Worm (Caenorhabditis elegans) whole organism, L4 larva: ENCODE data around the gene chat-1.

Source experiments
- F26F4.8 ChIP-seq: fragments of 200-800 bp; sonication (Bioruptor generic); conservative IDR thresholded peaks from 2 replicates; pipeline ENCODE4 v1.3.6; 2022; ENCODE audit warnings: missing genetic modification characterization, missing compliant biosample characterization
- F37D6.2 ChIP-seq: sonication (generic microtip); optimal IDR thresholded peaks from 2 replicates; lab custom pipeline; 2016; ENCODE audit warnings: mild to moderate bottlenecking, missing genetic modification characterization, missing compliant biosample characterization
- R02D3.7 ChIP-seq: fragments of 150-350 bp; sonication (generic microtip); optimal IDR thresholded peaks from 3 replicates; lab custom pipeline; 2014; ENCODE audit warnings: missing biosample characterization, missing genetic modification characterization
- Y5F2A.4 ChIP-seq: fragments of 200-800 bp; sonication (Bioruptor generic); optimal IDR thresholded peaks from 2 replicates; lab custom pipeline; 2018; ENCODE audit warnings: mild to moderate bottlenecking, missing genetic modification characterization, missing compliant biosample characterization
- Y75B8A.6 ChIP-seq: fragments of 200-800 bp; sonication (Bioruptor generic); IDR thresholded peaks from 2 replicates; pipeline ENCODE4 v1.3.6; 2022; ENCODE audit warnings: missing genetic modification reagents, missing genetic modification characterization, missing compliant biosample characterization
- ZK337.2 ChIP-seq: fragments of 200-800 bp; sonication (Bioruptor generic); IDR thresholded peaks from 2 replicates; pipeline ENCODE4 v1.3.6; 2022; ENCODE audit warnings: missing genetic modification reagents, missing genetic modification characterization, missing compliant biosample characterization
- aha-1 ChIP-seq: fragments of 150-350 bp; peaks from one replicate; lab custom pipeline; 2014; ENCODE audit warnings: missing biosample characterization, missing genetic modification characterization
- aly-2 ChIP-seq: sonication (generic microtip); optimal IDR thresholded peaks from 2 replicates; lab custom pipeline; 2018; ENCODE audit warnings: missing biosample characterization, missing genetic modification characterization
- ama-1 ChIP-seq: fragments of 150-350 bp; optimal IDR thresholded peaks from 2 replicates; lab custom pipeline; 2014; ENCODE audit warnings: inconsistent platforms, mixed read lengths
- ceh-20 ChIP-seq: fragments of 200-800 bp; sonication (Bioruptor generic); IDR thresholded peaks from 2 replicates; pipeline ENCODE4 v1.3.6; 2022; ENCODE audit warnings: missing genetic modification reagents, missing genetic modification characterization, missing compliant biosample characterization
- ceh-28 ChIP-seq: fragments of 150-350 bp; optimal IDR thresholded peaks from 2 replicates; lab custom pipeline; 2014; ENCODE audit warnings: missing biosample characterization, missing genetic modification reagents, missing genetic modification characterization
- cey-2 ChIP-seq: sonication (generic microtip); optimal IDR thresholded peaks from 3 replicates; lab custom pipeline; 2017; ENCODE audit warnings: missing genetic modification characterization, mild to moderate bottlenecking, missing compliant biosample characterization, antibody characterized with exemption, borderline replicate concordance; ENCODE audit not compliant: insufficient read depth
- dmd-6 ChIP-seq: fragments of 200-800 bp; sonication (Bioruptor generic); IDR thresholded peaks from 2 replicates; pipeline ENCODE4 v1.3.6; 2022; ENCODE audit warnings: missing genetic modification reagents, missing genetic modification characterization, missing compliant biosample characterization
- dpl-1 ChIP-seq: fragments of 150-350 bp; optimal IDR thresholded peaks from 2 replicates; lab custom pipeline; 2014; ENCODE audit warnings: missing biosample characterization, missing genetic modification reagents, missing genetic modification characterization
- duxl-1 ChIP-seq: sonication (generic microtip); optimal IDR thresholded peaks from 2 replicates; lab custom pipeline; 2016; ENCODE audit warnings: mild to moderate bottlenecking, missing genetic modification characterization, moderate library complexity, missing compliant biosample characterization; ENCODE audit not compliant: poor library complexity
- egl-27 ChIP-seq: sonication (generic microtip); optimal IDR thresholded peaks from 3 replicates; lab custom pipeline; 2017; ENCODE audit warnings: missing biosample characterization, missing genetic modification reagents, missing genetic modification characterization
- egl-43 ChIP-seq: fragments of 200-800 bp; sonication (Bioruptor generic); IDR thresholded peaks from 2 replicates; pipeline ENCODE4 v1.3.6; 2022; ENCODE audit warnings: missing genetic modification reagents, missing genetic modification characterization, missing compliant biosample characterization
- jun-1 ChIP-seq: fragments of 150-350 bp; optimal IDR thresholded peaks from 2 replicates; lab custom pipeline; 2014; ENCODE audit warnings: missing biosample characterization, missing genetic modification reagents, missing genetic modification characterization
- lin-1 ChIP-seq: fragments of 200-800 bp; sonication (Bioruptor generic); IDR thresholded peaks from 2 replicates; pipeline ENCODE4 v1.3.6; 2022; ENCODE audit warnings: missing genetic modification reagents, missing genetic modification characterization, missing compliant biosample characterization
- lin-13 ChIP-seq: fragments of 150-350 bp; optimal IDR thresholded peaks from 2 replicates; lab custom pipeline; 2014; ENCODE audit warnings: missing biosample characterization, missing genetic modification reagents, missing genetic modification characterization
- lin-29 ChIP-seq: fragments of 200-800 bp; sonication (Bioruptor generic); IDR thresholded peaks from 2 replicates; pipeline ENCODE4 v1.3.6; 2022; ENCODE audit warnings: missing genetic modification reagents, missing genetic modification characterization, missing compliant biosample characterization
- lsy-2 ChIP-seq, 2 experiments: fragments of 150-350 bp in 1 of 2; sonication (generic microtip) in 1 of 2; optimal IDR thresholded peaks; 2 replicates each; lab custom pipeline; 2014 to 2017; ENCODE audit warnings: missing biosample characterization in 2 of 2, missing genetic modification characterization in 2 of 2
- madf-5 ChIP-seq, 2 experiments: fragments of 200-800 bp; sonication (Bioruptor generic); IDR thresholded peaks; 2 replicates each; pipeline ENCODE4 v1.3.6; 2022; ENCODE audit warnings: missing compliant biosample characterization in 2 of 2, missing genetic modification characterization in 2 of 2
- madf-9 ChIP-seq: fragments of 200-800 bp; sonication (Bioruptor generic); conservative IDR thresholded peaks from 2 replicates; pipeline ENCODE4 v1.3.6; 2022; ENCODE audit warnings: missing genetic modification reagents, missing genetic modification characterization, missing compliant biosample characterization
- mdl-1 ChIP-seq, 2 experiments: fragments of 150-350 bp in 1 of 2; sonication (generic microtip) in 1 of 2; optimal IDR thresholded peaks; 2 replicates each; lab custom pipeline; 2014 to 2017; ENCODE audit warnings: missing biosample characterization in 2 of 2, missing genetic modification characterization in 2 of 2
- mep-1 ChIP-seq: fragments of 150-350 bp; sonication (generic microtip); optimal IDR thresholded peaks from 3 replicates; lab custom pipeline; 2014; ENCODE audit warnings: missing biosample characterization, missing genetic modification characterization
- nhr-102 ChIP-seq: sonication (generic microtip); optimal IDR thresholded peaks from 2 replicates; lab custom pipeline; 2016; ENCODE audit warnings: mild to moderate bottlenecking, missing genetic modification characterization, moderate library complexity, missing compliant biosample characterization
- nhr-11 ChIP-seq: fragments of 150-350 bp; optimal IDR thresholded peaks from 2 replicates; lab custom pipeline; 2014; ENCODE audit warnings: missing biosample characterization, missing genetic modification characterization
- nhr-237 ChIP-seq: sonication (generic microtip); optimal IDR thresholded peaks from 2 replicates; lab custom pipeline; 2017; ENCODE audit warnings: missing biosample characterization, missing genetic modification characterization
- nhr-25 ChIP-seq: sonication (generic microtip); optimal IDR thresholded peaks from 2 replicates; lab custom pipeline; 2017; ENCODE audit warnings: missing genetic modification characterization, mild to moderate bottlenecking, missing compliant biosample characterization, antibody characterized with exemption, moderate library complexity, borderline replicate concordance; ENCODE audit not compliant: insufficient read depth
- nhr-28 ChIP-seq: fragments of 150-350 bp; optimal IDR thresholded peaks from 2 replicates; lab custom pipeline; 2014; ENCODE audit warnings: missing biosample characterization, missing genetic modification characterization
- nhr-42 ChIP-seq: fragments of 200-800 bp; sonication (Bioruptor generic); IDR thresholded peaks from 2 replicates; pipeline ENCODE4 v1.3.6; 2022; ENCODE audit warnings: missing genetic modification characterization, missing compliant biosample characterization
- nhr-48 ChIP-seq: sonication (generic microtip); optimal IDR thresholded peaks from 2 replicates; lab custom pipeline; 2016; ENCODE audit warnings: mild to moderate bottlenecking, missing genetic modification characterization, missing compliant biosample characterization
- nhr-76 ChIP-seq: fragments of 150-350 bp; optimal IDR thresholded peaks from 2 replicates; lab custom pipeline; 2014; ENCODE audit warnings: missing biosample characterization, missing genetic modification characterization
- pha-4 ChIP-seq, 2 experiments: fragments of 150-350 bp in 1 of 2; fragments of 200-800 bp in 1 of 2; sonication (Bioruptor generic) in 1 of 2; IDR thresholded peaks in 1 of 2; optimal IDR thresholded peaks in 1 of 2; 2 replicates each; pipeline versions ENCODE4 v1.3.6 to Lab custom; 2014 to 2022; ENCODE audit warnings: missing genetic modification characterization in 2 of 2, missing genetic modification reagents in 2 of 2, missing biosample characterization in 1 of 2, missing compliant biosample characterization in 1 of 2
- php-3 ChIP-seq: fragments of 200-800 bp; sonication (Bioruptor generic); IDR thresholded peaks from 2 replicates; pipeline ENCODE4 v1.3.6; 2022; ENCODE audit warnings: missing genetic modification reagents, missing genetic modification characterization, missing compliant biosample characterization
- saeg-2 ChIP-seq: fragments of 200-800 bp; sonication (Bioruptor generic); IDR thresholded peaks from 2 replicates; pipeline ENCODE4 v1.3.6; 2022; ENCODE audit warnings: missing genetic modification reagents, missing genetic modification characterization, missing compliant biosample characterization
- skn-1 ChIP-seq: fragments of 150-350 bp; optimal IDR thresholded peaks from 2 replicates; lab custom pipeline; 2014; ENCODE audit warnings: missing biosample characterization, missing genetic modification characterization
- unc-39 ChIP-seq: sonication (generic microtip); optimal IDR thresholded peaks from 2 replicates; lab custom pipeline; 2017; ENCODE audit warnings: missing biosample characterization, missing genetic modification characterization
- unc-62 ChIP-seq, 3 experiments: fragments of 150-350 bp in 1 of 3; sonication (generic microtip); optimal IDR thresholded peaks in 2 of 3; peaks in 1 of 3; 1 replicate in 1 of 3; 2 replicates in 2 of 3; lab custom pipeline; 2014 to 2017; ENCODE audit warnings: missing biosample characterization in 3 of 3, missing genetic modification characterization in 3 of 3, missing genetic modification reagents in 3 of 3, missing genotype in 1 of 3
- zag-1 ChIP-seq: fragments of 150-350 bp; optimal IDR thresholded peaks from 2 replicates; lab custom pipeline; 2014; ENCODE audit warnings: missing biosample characterization, missing genetic modification characterization
- zfp-3 ChIP-seq: fragments of 200-800 bp; sonication (Bioruptor generic); conservative IDR thresholded peaks from 2 replicates; pipeline ENCODE4 v1.3.6; 2022; ENCODE audit warnings: missing genetic modification reagents, missing genetic modification characterization, missing compliant biosample characterization
- ztf-7 ChIP-seq: fragments of 150-350 bp; optimal IDR thresholded peaks from 2 replicates; lab custom pipeline; 2014; ENCODE audit warnings: missing biosample characterization, missing genetic modification characterization

The chat-1 gene

DNA sequence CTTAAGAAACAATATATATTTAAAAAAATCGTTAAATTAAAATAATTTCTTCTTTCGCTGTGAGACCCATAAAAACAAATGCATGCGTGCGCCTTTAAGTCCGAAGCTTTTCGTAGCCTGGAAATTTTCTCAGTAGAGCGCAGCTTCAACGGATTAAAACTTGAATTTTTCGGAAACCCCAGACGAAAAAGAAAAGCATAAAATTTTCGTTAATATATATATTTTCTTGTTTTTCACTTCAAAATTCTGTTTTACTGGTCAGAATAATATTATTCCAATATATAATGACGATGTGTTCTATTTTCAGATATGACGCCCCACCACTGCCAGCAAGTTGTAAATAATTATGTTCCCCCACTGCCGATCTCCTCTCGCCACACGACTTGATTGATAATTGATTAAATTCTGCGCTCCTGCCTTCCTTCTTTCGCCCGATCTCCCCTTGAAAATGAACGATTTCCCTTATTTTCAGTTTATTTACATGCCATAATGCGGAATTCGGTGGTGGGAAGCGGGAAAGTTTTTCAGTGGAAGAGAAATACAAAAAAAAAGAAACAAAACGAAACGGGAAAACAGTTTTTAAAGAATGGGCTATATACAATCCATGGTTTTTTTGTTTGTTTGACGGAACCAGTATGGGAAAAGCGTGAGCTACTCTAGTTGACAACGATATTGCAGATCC is 21.1 kb downstream of the chat-1 start (continued):
- TF ChIP-seq zag-1 (tag; lab: Kevin White, UChicago) (no peak), skn-1 (tag; lab: Kevin White, UChicago) (no peak), ceh-20 (GFP tag; lab: Robert Waterston, UW) (no peak), nhr-28 (tag; lab: Kevin White, UChicago) (no peak), nhr-42 (GFP tag; lab: Robert Waterston, UW) (0 out of 2 replicates have a peak, but pooled peaks have one; percentile 6), egl-43 (GFP tag; lab: Robert Waterston, UW) (0 out of 2 replicates have a peak, but pooled peaks have one; percentile 28), nhr-11 (peak; percentile 14), duxl-1 (no peak), F37D6.2 (no peak), lin-13 (GFP tag; lab: Kevin White, UChicago) (no peak), aly-2 (tag; lab: Kevin White, UChicago) (no peak), saeg-2 (no peak), unc-39 (tag; lab: Kevin White, UChicago) (no peak), mdl-1 (tag; optimal IDR thresholded peaks at IDR 0.05; lab: Kevin White, UChicago) (no peak), nhr-48 (tag; lab: Kevin White, UChicago) (peak; percentile 51), F26F4.8 (GFP tag; lab: Robert Waterston, UW) (no peak), ceh-28 (tag; lab: Kevin White, UChicago) (no peak), dpl-1 (GFP tag; lab: Kevin White, UChicago) (no peak), ztf-7 (tag; lab: Kevin White, UChicago) (no peak), nhr-25 (no peak), cey-2 (tag; lab: Kevin White, UChicago) (no peak), egl-27 (tag; lab: Kevin White, UChicago) (no peak), mep-1 (tag; lab: Kevin White, UChicago) (peak; percentile 72), nhr-102 (tag; lab: Kevin White, UChicago) (peak; percentile 60), ama-1 (lab: Kevin White, UChicago) (peak; percentile 99), Y75B8A.6 (GFP tag; lab: Robert Waterston, UW) (peak; percentile 3; the same call in 1 of the 2 replicates), R02D3.7 (tag; lab: Kevin White, UChicago) (no peak), madf-5 (GFP tag; IDR thresholded peaks at IDR 0.05; lab: Robert Waterston, UW) (0 out of 4 replicates have a peak, but pooled peaks of 1 of the 2 experiments have one; percentile 7), lsy-2 (tag; optimal IDR thresholded peaks at IDR 0.05; lab: Kevin White, UChicago) (peak; percentile 33 to 72), nhr-237 (tag; lab: Kevin White, UChicago) (no peak), Y5F2A.4 (peak; percentile 21), jun-1 (tag; lab: Kevin White, UChicago) (no peak)

ce11 chrIV:4469055-4469454 is 21.9 kb downstream of the chat-1 start:
- TF ChIP-seq mdl-1 (tag; optimal IDR thresholded peaks at IDR 0.05; lab: Kevin White, UChicago) (no peak), aha-1 (tag; lab: Kevin White, UChicago) (peak; percentile 73), Y75B8A.6 (GFP tag; lab: Robert Waterston, UW) (0 out of 2 replicates have a peak, but pooled peaks have one; percentile 35), ama-1 (lab: Kevin White, UChicago) (peak; percentile 41)

ce11 chrIV:4469770-4470709 is 22.9 kb downstream of the chat-1 start:
- TF ChIP-seq zfp-3 (GFP tag; lab: Robert Waterston, UW): peak; percentile 65
- peak; percentile 56 for TF ChIP-seq pha-4 (GFP tag; IDR thresholded peaks at IDR 0.05; lab: Robert Waterston, UW)
- TF ChIP-seq pha-4 (tag; optimal IDR thresholded peaks at IDR 0.05; lab: Kevin White, UChicago): peak; percentile 12
- TF ChIP-seq unc-62 (GFP tag; optimal IDR thresholded peaks at IDR 0.05 in 1 of 2; lab: Kevin White, UChicago): peak in 1 of 2 experiments; percentile 67
- no peak for TF ChIP-seq unc-62 (tag; optimal IDR thresholded peaks at IDR 0.05; lab: Kevin White, UChicago)
- TF ChIP-seq lin-29 (GFP tag; lab: Robert Waterston, UW): 0 out of 2 replicates have a peak, but pooled peaks have one; percentile 12
- peak; percentile 25; the same call in 1 of the 2 replicates for TF ChIP-seq lin-1 (GFP tag; lab: Robert Waterston, UW)
- TF ChIP-seq nhr-76 (tag; lab: Kevin White, UChicago): no peak
- TF ChIP-seq dpl-1 (GFP tag; lab: Kevin White, UChicago): peak; percentile 25
- TF ChIP-seq nhr-11: peak; percentile 70
- peak; percentile 58 for TF ChIP-seq mep-1 (tag; lab: Kevin White, UChicago)
- peak; percentile 82 for TF ChIP-seq dmd-6 (GFP tag; lab: Robert Waterston, UW)
- peak; percentile 45 for TF ChIP-seq php-3
- 0 out of 2 replicates have a peak, but pooled peaks have one; percentile 19 for TF ChIP-seq madf-9 (GFP tag; lab: Robert Waterston, UW)
- TF ChIP-seq Y75B8A.6 (GFP tag; lab: Robert Waterston, UW): no peak
- no peak for TF ChIP-seq ZK337.2 (GFP tag; lab: Robert Waterston, UW)
- TF ChIP-seq lin-13 (GFP tag; lab: Kevin White, UChicago): no peak
